Worm (Caenorhabditis elegans): ENCODE data around the gene cyp-13A12.
A peak's percentile ranks its signal among the peaks of the same experiment; 100 is the strongest.

cyp-13A12 gene

DNA sequence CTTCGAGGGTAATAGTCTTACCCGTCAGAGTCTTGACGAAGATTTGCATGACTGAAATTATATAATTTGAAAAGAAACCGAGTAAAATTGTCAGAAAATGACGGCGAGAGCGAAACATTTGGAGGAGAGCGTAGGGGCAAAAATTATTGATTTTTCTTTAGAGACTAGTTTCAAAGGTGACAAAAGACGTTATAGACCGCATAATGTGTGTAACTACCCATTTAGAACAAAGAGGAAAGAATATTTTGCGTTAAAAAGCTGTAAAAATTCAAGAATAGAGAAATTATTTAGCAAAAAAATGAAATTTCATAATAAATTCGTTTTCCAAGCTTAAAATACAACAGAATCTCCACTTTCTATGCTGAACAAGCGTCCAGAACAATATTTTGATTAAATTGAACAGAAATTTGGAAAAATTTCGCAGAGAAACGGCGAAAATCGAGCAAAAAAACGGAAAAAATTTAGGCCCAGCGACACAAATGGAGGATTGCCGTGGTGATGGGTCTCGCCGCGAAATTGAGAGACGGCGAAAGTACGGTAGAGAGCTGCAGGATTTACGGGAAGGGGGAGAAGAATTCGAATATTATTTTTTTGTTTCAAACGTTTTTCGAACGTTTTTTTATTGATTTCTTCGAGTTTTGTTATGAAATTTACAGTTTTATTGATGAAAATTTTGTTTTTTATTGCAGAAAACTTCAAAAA lies 45.7 kb upstream of the cyp-13A12 start, which contains the start of the genes ubq-2 and frg-1 (continued):
- TF ChIP-seq die-1 (tag; optimal IDR thresholded peaks at IDR 0.05): no peak
- TF ChIP-seq Y67H2A.10 (GFP tag; conservative IDR thresholded peaks at IDR 0.05): no peak
- no peak for TF ChIP-seq zim-3 (tag; optimal IDR thresholded peaks at IDR 0.05)
- peak; percentile 51 for TF ChIP-seq him-1 (tag; optimal IDR thresholded peaks at IDR 0.05)
- no peak for TF ChIP-seq F52B5.7 (tag; optimal IDR thresholded peaks at IDR 0.05)
- TF ChIP-seq ceh-100 (GFP tag; IDR thresholded peaks at IDR 0.05): peak; percentile 69
- TF ChIP-seq attf-6 (GFP tag; IDR thresholded peaks at IDR 0.05): 0 out of 2 replicates have a peak, but pooled peaks have one; percentile 11
- TF ChIP-seq C06A6.2 (GFP tag; conservative IDR thresholded peaks at IDR 0.05): no peak
- no peak for TF ChIP-seq bed-2 (GFP tag; IDR thresholded peaks at IDR 0.05)
- peak; percentile 35 for TF ChIP-seq snpc-4 (GFP tag; optimal IDR thresholded peaks at IDR 0.05)
- TF ChIP-seq snpc-4 (tag; optimal IDR thresholded peaks at IDR 0.05): peak; percentile 3 to 56 (median 41)

DNA sequence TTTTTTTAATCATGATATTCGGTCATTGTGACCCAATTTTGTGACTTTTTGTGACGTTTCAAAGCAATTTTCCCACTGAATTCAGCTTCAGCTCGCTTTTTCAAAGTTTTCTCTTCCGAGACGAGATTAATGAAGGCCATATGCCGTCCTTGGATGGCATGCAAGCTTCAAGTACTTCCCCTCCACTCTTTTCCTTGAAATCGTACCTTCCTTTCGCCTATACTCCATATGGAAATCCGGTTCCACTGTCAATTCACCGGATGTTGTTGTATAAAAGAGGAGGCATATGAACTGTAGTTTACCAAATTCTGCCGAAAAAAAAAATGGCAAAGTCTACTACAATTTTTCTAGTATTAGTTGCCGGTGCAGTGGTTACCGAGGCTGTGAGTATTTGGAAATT lies 43.6 kb upstream of the cyp-13A12 start, which contains the start of gene ZK1010.4:
TSS of gene ZK1010.4 (plus strand) at position 301 of the 400 bp plus-strand sequence.
- no peak for TF ChIP-seq let-526 (GFP tag; IDR thresholded peaks at IDR 0.05)
- no peak for TF ChIP-seq F57A8.1 (GFP tag; optimal IDR thresholded peaks at IDR 0.05)
- no peak for TF ChIP-seq attf-3 (GFP tag; conservative IDR thresholded peaks at IDR 0.05)
- TF ChIP-seq hmg-1.2 (GFP tag; IDR thresholded peaks at IDR 0.05): no peak
- TF ChIP-seq ztf-3 (GFP tag; optimal IDR thresholded peaks at IDR 0.05): no peak
- no peak for TF ChIP-seq nfya-2 (GFP tag; IDR thresholded peaks at IDR 0.05)
- TF ChIP-seq zim-3 (tag; optimal IDR thresholded peaks at IDR 0.05): no peak
- no peak for TF ChIP-seq Y67H2A.10 (GFP tag; conservative IDR thresholded peaks at IDR 0.05)
- no peak for TF ChIP-seq ceh-40 (GFP tag; IDR thresholded peaks at IDR 0.05)
- no peak for TF ChIP-seq let-607 (tag; optimal IDR thresholded peaks at IDR 0.05)
- TF ChIP-seq F10E7.11 (tag; optimal IDR thresholded peaks at IDR 0.05): no peak
- TF ChIP-seq Y79H2A.3 (GFP tag; conservative IDR thresholded peaks at IDR 0.05): no peak
- no peak for TF ChIP-seq egl-18 (GFP tag; IDR thresholded peaks at IDR 0.05)

DNA sequence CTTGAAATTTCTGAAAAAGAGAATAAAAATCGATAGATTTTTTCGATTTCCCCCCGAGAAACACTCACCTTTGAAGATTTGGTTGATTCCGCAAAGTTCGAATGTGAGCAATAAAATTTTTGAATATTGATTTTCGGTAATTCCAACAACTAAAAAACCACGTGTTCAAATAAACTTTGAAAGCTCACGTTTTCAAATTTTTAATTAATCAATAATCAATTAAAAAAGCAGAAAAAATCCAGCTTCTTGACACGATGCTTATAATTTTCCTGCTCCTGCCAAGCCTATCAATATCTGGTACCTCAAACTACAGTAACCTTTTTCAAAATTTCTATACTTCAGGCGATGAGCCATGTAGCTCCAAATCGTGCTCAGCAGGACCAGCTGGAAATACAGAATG lies 36.9 kb upstream of the cyp-13A12 start, which contains the start of gene ZK1010.5:
TSS of gene ZK1010.5 (minus strand) at position 101 of the 400 bp plus-strand sequence.
- no peak for TF ChIP-seq mxl-1 (tag; optimal IDR thresholded peaks at IDR 0.05)
- no peak for TF ChIP-seq snpc-1.1 (tag; optimal IDR thresholded peaks at IDR 0.05; ENCODE audit: insufficient read depth)
- no peak for TF ChIP-seq cebp-2 (GFP tag; IDR thresholded peaks at IDR 0.05)

DNA sequence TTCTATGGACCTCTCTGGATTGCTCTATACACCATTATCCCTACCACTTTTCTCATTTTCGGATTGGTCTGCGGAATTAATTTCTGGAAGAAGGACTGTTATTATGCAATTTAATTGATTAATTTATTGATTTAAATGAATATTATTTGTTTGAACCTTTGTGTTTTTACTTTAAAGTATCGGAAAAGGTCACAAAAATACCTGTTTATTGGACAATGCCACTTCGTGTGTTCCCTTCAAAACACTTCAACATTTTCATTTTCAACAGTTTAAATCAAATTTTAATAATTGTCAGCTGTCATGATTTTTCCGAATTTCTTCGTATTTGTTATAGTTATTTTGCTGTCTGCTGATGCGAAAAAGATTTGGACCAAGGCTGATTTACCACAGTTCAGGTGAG lies 33.4 kb upstream of the cyp-13A12 start, which contains the start of gene ZK1010.12:
TSS of gene ZK1010.12 (plus strand) at position 301 of the 400 bp plus-strand sequence.
- TF ChIP-seq let-607 (tag; optimal IDR thresholded peaks at IDR 0.05) (no peak), efl-1 (GFP tag; optimal IDR thresholded peaks at IDR 0.05) (no peak), B0336.3 (GFP tag; IDR thresholded peaks at IDR 0.05) (no peak), rpc-1 (optimal IDR thresholded peaks at IDR 0.05) (no peak), rpc-1 (tag; optimal IDR thresholded peaks at IDR 0.05) (no peak), Y79H2A.3 (GFP tag; conservative IDR thresholded peaks at IDR 0.05) (no peak), zim-3 (tag; optimal IDR thresholded peaks at IDR 0.05) (no peak), F22D6.2 (tag; optimal IDR thresholded peaks at IDR 0.05) (no peak), him-1 (tag; optimal IDR thresholded peaks at IDR 0.05) (no peak), F37B4.10 (GFP tag; IDR thresholded peaks at IDR 0.05) (no peak), let-526 (GFP tag; IDR thresholded peaks at IDR 0.05) (no peak), tbp1 (GFP tag; optimal IDR thresholded peaks at IDR 0.05) (no peak)
